Worm (Caenorhabditis elegans): ENCODE data around the gene Y51A2B.6.

DNA sequence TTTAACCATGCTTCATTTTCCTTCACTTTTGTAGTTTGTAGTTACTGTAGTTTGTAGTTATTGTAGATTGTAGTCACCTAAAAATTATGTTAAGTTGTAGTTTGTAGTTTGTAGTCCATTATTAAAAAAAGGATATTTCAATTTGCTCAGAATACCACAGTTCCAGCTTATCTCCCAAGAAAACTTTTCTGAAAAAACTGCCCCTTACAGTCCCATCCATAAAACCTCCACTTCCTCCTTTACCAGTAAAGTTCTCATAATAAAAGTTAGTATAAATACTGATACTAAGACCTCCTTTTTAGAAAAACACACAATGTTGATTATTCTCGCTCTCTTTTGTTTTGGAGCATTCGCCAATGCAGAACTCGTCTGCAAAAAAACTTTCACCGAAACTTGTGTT lies 43.4 kb downstream of the Y51A2B.6 start, which contains the start of gene C08E8.11:
- no peak for TF ChIP-seq lin-13 (GFP tag; optimal IDR thresholded peaks at IDR 0.05)
- TF ChIP-seq elt-2 (tag; optimal IDR thresholded peaks at IDR 0.05) = no peak
- no peak for TF ChIP-seq ceh-82 (tag; optimal IDR thresholded peaks at IDR 0.05)
- TF ChIP-seq nhr-237 (tag; optimal IDR thresholded peaks at IDR 0.05) = no peak
- TF ChIP-seq ets-5 (GFP tag; IDR thresholded peaks at IDR 0.05) = no peak
- no peak for TF ChIP-seq lsy-2 (tag; optimal IDR thresholded peaks at IDR 0.05)
- no peak for TF ChIP-seq snpc-4 (tag; optimal IDR thresholded peaks at IDR 0.05)
- TF ChIP-seq snu-23 (GFP tag; optimal IDR thresholded peaks at IDR 0.05) = no peak
- TF ChIP-seq nhr-77 (tag; optimal IDR thresholded peaks at IDR 0.05) = no peak

Data from whole organism, L1 larva.